Fruit fly (Drosophila melanogaster) S2 (cell line): Measurements from ENCODE around the gene hng3.

Experiments
- CG8478 ChIP-seq: fragments of >200 bp; optimal IDR thresholded peaks from 2 replicates; lab custom pipeline; 2018
- CTCF ChIP-seq, 2 experiments: fragments of >200 bp; optimal IDR thresholded peaks; 2 replicates each; lab custom pipeline; 2018

DNA sequence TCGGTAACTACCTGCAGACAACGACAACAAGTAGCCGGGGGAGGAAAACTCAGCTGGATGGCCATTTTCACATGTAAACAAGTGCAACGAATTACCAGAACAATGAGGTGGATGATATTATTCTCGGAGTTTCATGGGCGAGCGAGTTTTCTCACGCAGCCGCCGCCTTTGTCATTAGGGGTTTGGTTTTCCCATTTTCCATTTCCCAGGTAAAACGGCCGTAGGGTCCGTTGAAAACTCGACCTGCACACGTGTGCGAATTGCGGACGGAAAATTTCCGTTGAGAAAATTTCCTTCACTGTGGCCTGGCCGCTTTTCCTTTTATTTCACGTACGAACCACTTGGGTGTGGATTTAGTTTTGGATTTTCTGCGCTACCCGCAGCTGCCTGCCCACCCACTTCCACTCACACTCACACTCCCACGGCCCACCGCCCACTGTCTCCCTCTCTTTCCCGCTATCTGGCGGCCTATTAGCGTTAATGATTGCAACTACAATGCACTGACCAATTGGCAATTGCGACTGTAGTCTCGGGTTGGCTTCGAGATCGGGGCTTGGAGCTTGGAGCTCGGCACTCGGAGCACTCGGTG, 1.6 kb downstream of the hng3 start:
- no peak for TF ChIP-seq CG8478
- no peak for TF ChIP-seq CTCF (optimal IDR thresholded peaks at IDR 0.05; lab: Kevin White, UChicago)
